Fruit fly (Drosophila melanogaster): Measurements from ENCODE around the gene dmrt99B.
A peak's percentile ranks its signal among the peaks of the same experiment; 100 is the strongest.

dmrt99B gene

dm6 chr3R:29651488-29651887 is 40.9 kb upstream of the dmrt99B start (continued):
- TF ChIP-seq cg (GFP tag; optimal IDR thresholded peaks at IDR 0.05) (peak; percentile 3), Sox102F (GFP tag; optimal IDR thresholded peaks at IDR 0.05) (peak; percentile 37), Ptx1 (GFP tag; IDR thresholded peaks at IDR 0.05) (peak; percentile 45; the same call in 1 of the 2 replicates), H15 (GFP tag; IDR thresholded peaks at IDR 0.05) (0 out of 3 replicates have a peak, but pooled peaks have one; percentile 25), Atf3 (GFP tag; optimal IDR thresholded peaks at IDR 0.05) (no peak), CoRest (tag; optimal IDR thresholded peaks at IDR 0.05) (peak; percentile 31), ems (GFP tag; optimal IDR thresholded peaks at IDR 0.05) (no peak), CG12104 (GFP tag; optimal IDR thresholded peaks at IDR 0.05) (no peak), sr (GFP tag; IDR thresholded peaks at IDR 0.05) (no peak), gem (tag; optimal IDR thresholded peaks at IDR 0.05) (peak; percentile 52), Dad (GFP tag; optimal IDR thresholded peaks at IDR 0.05) (no peak), CHES-1-like (GFP tag; optimal IDR thresholded peaks at IDR 0.05) (peak; percentile 22), CG8924 (tag; optimal IDR thresholded peaks at IDR 0.05) (peak; percentile 19), otp (GFP tag; IDR thresholded peaks at IDR 0.05) (0 out of 3 replicates have a peak, but pooled peaks have one; percentile 25), cwo (GFP tag; optimal IDR thresholded peaks at IDR 0.05) (peak; percentile 47), gro (GFP tag; optimal IDR thresholded peaks at IDR 0.05) (no peak), CG12659 (GFP tag; optimal IDR thresholded peaks at IDR 0.05) (peak; percentile 14), CG4404 (GFP tag; IDR thresholded peaks at IDR 0.05) (peak; percentile 22; the same call in 1 of the 2 replicates), bigmax (GFP tag; optimal IDR thresholded peaks at IDR 0.05) (no peak), pita (GFP tag; optimal IDR thresholded peaks at IDR 0.05) (no peak), CG3726 (GFP tag; IDR thresholded peaks at IDR 0.05) (no peak), BtbVII (GFP tag; optimal IDR thresholded peaks at IDR 0.05) (peak; percentile 45), CG15514 (GFP tag; optimal IDR thresholded peaks at IDR 0.05) (peak; percentile 42), ttk (GFP tag; IDR thresholded peaks at IDR 0.05) (peak; percentile 39; the same call in 1 of the 2 replicates), CG6854 (GFP tag; optimal IDR thresholded peaks at IDR 0.05) (peak; percentile 20), Meics (GFP tag; optimal IDR thresholded peaks at IDR 0.05) (peak; percentile 67), psq (GFP tag; optimal IDR thresholded peaks at IDR 0.05) (no peak), CG13424 (tag; optimal IDR thresholded peaks at IDR 0.05) (peak; percentile 43), ATbp (GFP tag; optimal IDR thresholded peaks at IDR 0.05) (peak; percentile 13), maf-S (GFP tag; optimal IDR thresholded peaks at IDR 0.05) (no peak), CG31365 (tag; optimal IDR thresholded peaks at IDR 0.05) (no peak), PHDP (tag; optimal IDR thresholded peaks at IDR 0.05) (peak; percentile 20), CG34422 (GFP tag; IDR thresholded peaks at IDR 0.05) (no peak), sens (GFP tag) (peak; percentile 9), Bdp1 (GFP tag; optimal IDR thresholded peaks at IDR 0.05) (no peak), CG32772 (GFP tag; IDR thresholded peaks at IDR 0.05) (peak; percentile 28; the same call in 1 of the 2 replicates), CG18764 (GFP tag; optimal IDR thresholded peaks at IDR 0.05) (no peak), CG1603 (tag; optimal IDR thresholded peaks at IDR 0.05) (peak; percentile 39), CG13775 (GFP tag; optimal IDR thresholded peaks at IDR 0.05) (peak; percentile 23), Xbp1 (GFP tag; optimal IDR thresholded peaks at IDR 0.05) (peak; percentile 54), Dbx (GFP tag; IDR thresholded peaks at IDR 0.05) (0 out of 3 replicates have a peak, but pooled peaks have one; percentile 65), CG14667 (GFP tag; IDR thresholded peaks at IDR 0.05) (0 out of 2 replicates have a peak, but pooled peaks have one; percentile 4), Camta (GFP tag; optimal IDR thresholded peaks at IDR 0.05) (no peak), CG30431 (GFP tag; optimal IDR thresholded peaks at IDR 0.05) (no peak), CG34224 (GFP tag; IDR thresholded peaks at IDR 0.05; ENCODE audit: partially characterized antibody) (no peak), CG14710 (tag; optimal IDR thresholded peaks at IDR 0.05) (no peak), CG3281 (GFP tag; optimal IDR thresholded peaks at IDR 0.05) (peak; percentile 56), esg (GFP tag; conservative IDR thresholded peaks at IDR 0.05) (no peak; the same call in 1 of the 2 replicates), CG32767 (GFP tag; IDR thresholded peaks at IDR 0.05) (no peak), Med (GFP tag) (peak; percentile 79), CG13624 (GFP tag; optimal IDR thresholded peaks at IDR 0.05) (peak; percentile 15)

Data from whole organism, embryonic.